Fruit fly (Drosophila melanogaster) whole organism, pupa: ENCODE measurements around the gene CG11035.
"Not testable (repeated sequence)": the region's sequence is repeated elsewhere in the genome, so short reads cannot be mapped to it uniquely, and the experiment has no call there.

Experiments used
- CG10348 ChIP-seq: fragments of 200-800 bp; sonication (Bioruptor generic); IDR thresholded peaks from 2 replicates; pipeline ENCODE4 v1.3.6; 2022; ENCODE audit warnings: missing biosample characterization, missing genetic modification characterization
- CG12605 ChIP-seq: fragments of 200-800 bp; sonication (Bioruptor generic); IDR thresholded peaks from 2 replicates; pipeline ENCODE4 v1.3.6; 2022; ENCODE audit warnings: missing biosample characterization, missing genetic modification characterization
- CG13204 ChIP-seq: fragments of 200-800 bp; sonication (Bioruptor generic); optimal IDR thresholded peaks from 2 replicates; lab custom pipeline; 2018; ENCODE audit warnings: missing biosample characterization, mild to moderate bottlenecking, missing genetic modification characterization, moderate library complexity
- CG14655 ChIP-seq: fragments of 200-800 bp; sonication (Bioruptor generic); optimal IDR thresholded peaks from 3 replicates; lab custom pipeline; 2017; ENCODE audit warnings: mild to moderate bottlenecking, missing biosample characterization, missing genetic modification reagents, missing genetic modification characterization
- CG15710 ChIP-seq: fragments of 200-800 bp; sonication (Bioruptor generic); optimal IDR thresholded peaks from 2 replicates; lab custom pipeline; 2018; ENCODE audit warnings: missing biosample characterization, mild to moderate bottlenecking, missing genetic modification characterization, moderate library complexity
- CG17806 ChIP-seq: fragments of 200-800 bp; sonication (Bioruptor generic); optimal IDR thresholded peaks from 2 replicates; lab custom pipeline; 2018; ENCODE audit warnings: missing biosample characterization, mild to moderate bottlenecking, missing genetic modification characterization, moderate library complexity
- CG32121 ChIP-seq: fragments of 200-800 bp; sonication (Bioruptor generic); IDR thresholded peaks from 2 replicates; pipeline ENCODE4 v1.3.6; 2022; ENCODE audit warnings: missing biosample characterization, missing genetic modification characterization
- CG34367 ChIP-seq: fragments of 200-800 bp; sonication (Bioruptor generic); optimal IDR thresholded peaks from 2 replicates; lab custom pipeline; 2018; ENCODE audit warnings: missing biosample characterization, mild to moderate bottlenecking, missing genetic modification characterization
- CG4496 ChIP-seq: fragments of 200-800 bp; sonication (Bioruptor generic); IDR thresholded peaks from 3 replicates; pipeline ENCODE4 v1.3.6; 2022; ENCODE audit warnings: missing biosample characterization, missing genetic modification characterization
- CG8159 ChIP-seq: fragments of 200-800 bp; sonication (Bioruptor generic); optimal IDR thresholded peaks from 3 replicates; lab custom pipeline; 2018; ENCODE audit warnings: missing biosample characterization, mild to moderate bottlenecking, missing genetic modification characterization, moderate library complexity
- CG8301 ChIP-seq: fragments of 200-800 bp; sonication (Bioruptor generic); optimal IDR thresholded peaks from 2 replicates; lab custom pipeline; 2018; ENCODE audit warnings: missing biosample characterization, mild to moderate bottlenecking, missing genetic modification characterization
- CG9948 ChIP-seq: fragments of 200-800 bp; sonication (Bioruptor generic); optimal IDR thresholded peaks from 2 replicates; lab custom pipeline; 2018; ENCODE audit warnings: missing biosample characterization, mild to moderate bottlenecking, missing genetic modification characterization, moderate library complexity
- D1 ChIP-seq: fragments of 200-800 bp; sonication (Bioruptor generic); optimal IDR thresholded peaks from 2 replicates; lab custom pipeline; 2018; ENCODE audit warnings: missing biosample characterization, mild to moderate bottlenecking, missing genetic modification characterization, moderate library complexity
- EcR ChIP-seq: fragments of 200-800 bp; sonication (Bioruptor generic); optimal IDR thresholded peaks from 3 replicates; lab custom pipeline; 2019; ENCODE audit warnings: missing biosample characterization, missing genetic modification characterization, mild to moderate bottlenecking, moderate library complexity, missing genetic modification reagents
- Ets98B ChIP-seq: fragments of 200-800 bp; sonication (Bioruptor generic); IDR thresholded peaks from 2 replicates; pipeline ENCODE4 v1.3.6; 2022; ENCODE audit warnings: missing biosample characterization, missing genetic modification characterization
- Pif1A ChIP-seq: fragments of 200-800 bp; sonication (Bioruptor generic); optimal IDR thresholded peaks from 3 replicates; lab custom pipeline; 2016; ENCODE audit warnings: missing biosample characterization, missing genetic modification characterization
- Pif1B ChIP-seq: fragments of 200-800 bp; sonication (Bioruptor generic); optimal IDR thresholded peaks from 3 replicates; lab custom pipeline; 2016; ENCODE audit warnings: missing biosample characterization, missing genetic modification characterization
- Snoo ChIP-seq: fragments of 200-800 bp; sonication (Bioruptor generic); optimal IDR thresholded peaks from 3 replicates; lab custom pipeline; 2017; ENCODE audit warnings: missing biosample characterization, mild to moderate bottlenecking, missing genetic modification characterization, inconsistent platforms
- fd96Ca ChIP-seq: fragments of 200-800 bp; sonication (Bioruptor generic); IDR thresholded peaks from 3 replicates; pipeline ENCODE4 v1.3.6; 2022; ENCODE audit warnings: missing biosample characterization, missing genetic modification characterization
- gl ChIP-seq: fragments of 200-800 bp; sonication (Bioruptor generic); optimal IDR thresholded peaks from 2 replicates; lab custom pipeline; 2018; ENCODE audit warnings: missing biosample characterization, mild to moderate bottlenecking, missing genetic modification characterization
- rn ChIP-seq: fragments of 200-800 bp; sonication (Bioruptor generic); IDR thresholded peaks from 2 replicates; pipeline ENCODE4 v1.3.6; 2022; ENCODE audit warnings: missing biosample characterization, missing genetic modification characterization

Gene CG11035

DNA sequence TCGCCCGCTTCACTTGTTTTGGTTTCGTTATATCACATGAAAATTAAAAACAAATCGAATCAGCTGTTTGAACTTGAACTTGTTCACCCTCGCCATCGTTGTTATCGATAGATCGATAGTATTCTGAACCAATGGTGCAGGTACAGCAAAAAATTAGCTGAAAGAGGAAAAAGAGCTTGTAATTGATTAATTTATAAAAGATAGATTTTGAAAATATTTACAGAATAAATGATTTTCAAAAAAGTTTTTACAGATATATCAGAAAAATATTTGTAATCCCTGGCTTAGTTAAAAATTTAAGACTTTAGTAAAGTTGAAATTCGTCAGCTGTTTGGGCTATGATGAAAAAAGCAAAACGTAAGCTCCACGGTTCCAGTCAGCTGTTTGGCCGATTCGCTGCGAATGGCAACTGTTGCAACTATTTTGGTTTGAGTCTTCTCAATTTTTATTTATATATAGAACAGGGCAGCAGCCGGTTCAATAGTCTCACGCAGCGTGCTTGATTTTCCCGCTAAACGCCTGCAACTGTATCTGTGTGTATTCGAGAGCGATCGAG lies at the start of gene CG11035, which contains the start of gene unc-45:
Gene CG11035, minus strand, starts transcription at position 87 of the 556 bp plus-strand sequence.
Gene unc-45, plus strand, starts transcription at position 379 of the 556 bp plus-strand sequence.
- 0 out of 3 replicates have a peak, but pooled peaks have one; percentile 61 for TF ChIP-seq CG4496 (GFP tag; lab: Robert Waterston, UW)
- 0 out of 2 replicates have a peak, but pooled peaks have one; percentile 42 for TF ChIP-seq CG32121 (GFP tag; lab: Robert Waterston, UW)
- TF ChIP-seq CG8301: peak; percentile 20
- no peak for TF ChIP-seq Snoo (tag; lab: Kevin White, UChicago)
- no peak for TF ChIP-seq fd96Ca (GFP tag; lab: Robert Waterston, UW)
- no peak for TF ChIP-seq D1 (tag; lab: Kevin White, UChicago)
- no peak for TF ChIP-seq Pif1A (GFP tag; lab: Kevin White, UChicago)
- TF ChIP-seq CG17806 (tag; lab: Kevin White, UChicago): peak; percentile 34
- no peak for TF ChIP-seq CG13204 (GFP tag; lab: Kevin White, UChicago)
- peak; percentile 3 for TF ChIP-seq CG9948 (tag; lab: Kevin White, UChicago)
- TF ChIP-seq CG12605 (GFP tag; lab: Robert Waterston, UW): no peak
- TF ChIP-seq CG34367 (tag; lab: Kevin White, UChicago): no peak
- no peak for TF ChIP-seq Pif1B
- TF ChIP-seq EcR (GFP tag; lab: Kevin White, UChicago): peak; percentile 87
- no peak for TF ChIP-seq gl (tag; lab: Kevin White, UChicago)
- TF ChIP-seq CG8159: peak; percentile 39
- no peak; the same call in 1 of the 2 replicates for TF ChIP-seq Ets98B
- peak; percentile 38 for TF ChIP-seq CG15710
- no peak for TF ChIP-seq CG10348 (GFP tag; lab: Robert Waterston, UW)
- TF ChIP-seq CG14655: peak; percentile 49
- no peak for TF ChIP-seq rn (GFP tag; lab: Robert Waterston, UW)

DNA sequence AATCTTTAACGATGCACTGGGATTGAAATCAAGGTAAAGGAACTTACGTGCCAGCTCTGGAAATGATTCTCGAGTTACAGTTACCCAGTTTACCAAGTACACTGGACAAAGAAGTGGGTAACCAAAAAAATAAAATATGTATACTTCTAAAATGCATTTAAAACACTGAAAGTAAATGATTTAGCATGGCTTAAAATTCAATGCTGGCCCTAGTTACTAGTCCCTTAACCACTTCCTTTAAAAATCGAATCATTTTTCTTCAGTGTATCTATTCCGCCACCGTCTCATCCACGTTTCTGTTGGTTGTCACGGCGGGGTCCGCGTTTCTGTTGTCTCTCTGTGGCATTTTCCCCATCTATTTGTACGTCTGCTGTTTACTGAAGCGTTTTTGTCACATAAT lies 39.8 kb upstream of the CG11035 start:
- TF ChIP-seq CG12605 (GFP tag; lab: Robert Waterston, UW): no peak
- no peak for TF ChIP-seq EcR (GFP tag; lab: Kevin White, UChicago)
- peak; percentile 3 for TF ChIP-seq CG15710
- TF ChIP-seq CG14655: peak; percentile 42
- peak; percentile 49 for TF ChIP-seq Pif1A (GFP tag; lab: Kevin White, UChicago)
- TF ChIP-seq fd96Ca (GFP tag; lab: Robert Waterston, UW): 0 out of 3 replicates have a peak, but pooled peaks have one; percentile 24
- peak; percentile 6 for TF ChIP-seq CG8301
- TF ChIP-seq CG9948 (tag; lab: Kevin White, UChicago): peak; percentile 31
- peak; percentile 47; the same call in 2 of the 3 replicates for TF ChIP-seq CG4496 (GFP tag; lab: Robert Waterston, UW)
- no peak for TF ChIP-seq CG13204 (GFP tag; lab: Kevin White, UChicago)
- peak; percentile 23 for TF ChIP-seq CG8159
- no peak for TF ChIP-seq CG34367 (tag; lab: Kevin White, UChicago)
- TF ChIP-seq rn (GFP tag; lab: Robert Waterston, UW): no peak
- peak; percentile 13 for TF ChIP-seq CG17806 (tag; lab: Kevin White, UChicago)

DNA sequence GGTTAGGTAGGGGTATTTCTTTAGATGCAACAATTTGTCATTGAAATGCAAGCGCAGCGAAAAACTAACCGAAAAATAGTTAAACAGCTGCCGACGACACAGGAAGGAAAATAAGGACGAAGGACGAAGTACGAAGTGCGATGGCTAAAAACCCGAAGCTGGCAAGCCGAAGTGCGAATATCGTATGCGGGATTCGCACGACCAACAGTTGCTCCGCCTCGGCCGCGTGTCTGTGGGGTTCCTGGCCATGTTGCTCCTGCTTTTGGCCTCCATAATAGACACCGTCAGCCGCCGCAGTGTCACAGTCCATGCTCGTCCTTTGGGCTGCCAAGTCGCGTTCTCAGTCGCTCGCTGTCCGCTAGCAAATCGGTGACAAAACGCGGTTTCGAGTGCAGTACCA lies 26.2 kb upstream of the CG11035 start, which contains the start of gene mAChR-B:
Gene mAChR-B, plus strand, starts transcription at position 301 of the 400 bp plus-strand sequence.
- TF ChIP-seq CG32121 (GFP tag; lab: Robert Waterston, UW) (no peak), CG9948 (tag; lab: Kevin White, UChicago) (no peak), CG17806 (tag; lab: Kevin White, UChicago) (no peak), Pif1A (GFP tag; lab: Kevin White, UChicago) (no peak), fd96Ca (GFP tag; lab: Robert Waterston, UW) (no peak), CG12605 (GFP tag; lab: Robert Waterston, UW) (no peak), rn (GFP tag; lab: Robert Waterston, UW) (no peak), CG4496 (GFP tag; lab: Robert Waterston, UW) (no peak), CG8301 (no peak), D1 (tag; lab: Kevin White, UChicago) (no peak), Pif1B (no peak), CG13204 (GFP tag; lab: Kevin White, UChicago) (no peak), gl (tag; lab: Kevin White, UChicago) (no peak), CG10348 (GFP tag; lab: Robert Waterston, UW) (no peak), CG34367 (tag; lab: Kevin White, UChicago) (no peak), CG15710 (no peak), CG8159 (no peak), Ets98B (no peak), Snoo (tag; lab: Kevin White, UChicago) (no peak), EcR (GFP tag; lab: Kevin White, UChicago) (no peak)

DNA sequence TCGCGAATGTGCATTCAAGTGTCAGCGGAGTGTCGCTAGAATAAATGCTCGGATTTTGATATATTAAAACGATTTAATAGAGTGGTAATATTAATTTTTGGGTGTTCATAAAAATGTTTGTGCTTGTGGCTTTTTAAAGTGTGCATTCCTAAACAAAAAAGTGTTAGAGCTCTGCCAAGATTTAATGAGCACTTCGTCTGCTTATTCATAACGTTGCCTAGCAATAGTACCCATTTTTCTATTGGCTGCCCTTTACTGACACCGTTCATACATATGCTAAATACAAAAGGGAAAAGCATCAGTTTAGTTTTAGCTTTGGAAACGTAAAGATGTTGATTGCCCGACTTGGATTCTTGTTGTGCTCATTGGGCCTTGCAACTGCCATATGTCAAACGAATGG lies 16.6 kb upstream of the CG11035 start, which contains the start of gene CG43061:
Gene CG43061, plus strand, starts transcription at position 301 of the 400 bp plus-strand sequence.
- not testable (repeated sequence) for TF ChIP-seq Snoo, CG17806, D1 (tag; lab: Kevin White, UChicago)

DNA sequence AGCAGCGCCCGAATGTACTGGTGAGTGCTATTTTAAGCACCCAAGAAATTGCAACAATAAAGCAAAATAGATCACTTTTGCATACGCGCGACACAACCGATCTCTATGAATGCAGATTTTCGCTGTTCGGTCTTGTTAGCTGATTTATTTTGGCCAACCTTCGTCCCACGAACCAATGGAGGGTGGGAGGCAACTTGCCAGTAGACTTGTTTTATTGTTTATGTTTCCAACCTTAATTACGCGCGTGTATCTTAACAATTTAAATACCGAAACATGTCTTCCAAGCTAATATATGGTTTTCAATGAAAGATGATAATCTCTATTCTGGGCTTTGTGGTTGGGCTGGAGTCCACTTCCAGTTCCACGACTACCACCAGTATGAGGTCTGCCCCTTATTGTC lies 16.1 kb upstream of the CG11035 start, which contains the start of gene CG43618:
Gene CG43618, plus strand, starts transcription at position 301 of the 400 bp plus-strand sequence.
- not testable (repeated sequence) for TF ChIP-seq CG13204 (GFP tag; lab: Kevin White, UChicago); CG15710; Pif1B

DNA sequence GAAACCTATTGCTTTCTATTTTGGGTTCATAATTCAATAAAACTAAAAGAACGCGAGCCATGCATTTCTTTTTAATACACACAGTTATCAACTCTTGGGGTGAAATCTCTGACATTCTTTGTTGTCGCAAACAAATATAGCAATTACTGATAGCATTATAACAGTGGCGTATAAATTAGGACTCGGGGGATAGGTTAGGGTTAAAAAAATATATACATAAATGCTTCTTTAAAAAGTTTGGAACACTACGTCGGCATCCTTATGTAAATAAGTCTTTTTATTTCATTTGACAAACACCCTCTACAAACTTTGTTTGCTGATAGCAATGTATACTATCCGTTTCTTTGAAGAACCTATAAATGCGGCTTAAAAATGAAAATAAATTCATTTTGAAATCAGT lies 8.0 kb upstream of the CG11035 start, which contains the start of gene CG43060:
Gene CG43060, plus strand, starts transcription at position 382 of the 400 bp plus-strand sequence.
- TF ChIP-seq CG14655 (peak; percentile 38), Ets98B (peak; percentile 24; the same call in 1 of the 2 replicates), CG17806 (tag; lab: Kevin White, UChicago) (peak; percentile 29), CG8159 (peak; percentile 31), CG34367 (tag; lab: Kevin White, UChicago) (no peak), CG8301 (peak; percentile 22), fd96Ca (GFP tag; lab: Robert Waterston, UW) (no peak), CG4496 (GFP tag; lab: Robert Waterston, UW) (peak; percentile 50; the same call in 2 of the 3 replicates)
